Worm (Caenorhabditis elegans) whole organism, mixed stage, embryonic: ENCODE data around the gene kin-4.

Experiments used
- blmp-1 ChIP-seq: fragments of 150-350 bp; optimal IDR thresholded peaks from 2 replicates; lab custom pipeline; 2014; ENCODE audit warnings: missing biosample characterization, missing genetic modification characterization
- elt-1 ChIP-seq: sonication (generic microtip); optimal IDR thresholded peaks from 2 replicates; lab custom pipeline; 2017; ENCODE audit warnings: missing genetic modification characterization, mild to moderate bottlenecking, missing compliant biosample characterization, antibody characterized with exemption, moderate library complexity, borderline replicate concordance; ENCODE audit not compliant: insufficient read depth
- lsy-2 ChIP-seq: fragments of 150-350 bp; optimal IDR thresholded peaks from 2 replicates; lab custom pipeline; 2014; ENCODE audit warnings: missing biosample characterization, missing genetic modification characterization
- nhr-237 ChIP-seq: fragments of 150-350 bp; optimal IDR thresholded peaks from 2 replicates; lab custom pipeline; 2014; ENCODE audit warnings: missing biosample characterization, missing genetic modification characterization
- unc-39 ChIP-seq: fragments of 150-350 bp; optimal IDR thresholded peaks from 2 replicates; lab custom pipeline; 2014; ENCODE audit warnings: missing biosample characterization, missing genetic modification characterization
- unc-62 ChIP-seq: fragments of 150-350 bp; optimal IDR thresholded peaks from 2 replicates; lab custom pipeline; 2014; ENCODE audit warnings: missing biosample characterization, missing genetic modification reagents, missing genetic modification characterization

- no peak for TF ChIP-seq blmp-1 (tag; lab: Kevin White, UChicago)
- TF ChIP-seq nhr-237 (tag; lab: Kevin White, UChicago): no peak
- no peak for TF ChIP-seq elt-1 (tag; lab: Kevin White, UChicago)
- TF ChIP-seq unc-62 (GFP tag; lab: Kevin White, UChicago): no peak
- no peak for TF ChIP-seq lsy-2 (tag; lab: Kevin White, UChicago)
- no peak for TF ChIP-seq unc-39 (tag; lab: Kevin White, UChicago)
Observed at ce11 chrIV:11410084-11410483, 15.5 kb upstream of the kin-4 start, which contains the start of gene gfat-2.
